Worm (Caenorhabditis elegans): ENCODE measurements around the gene Y44A6D.6.

Y44A6D.6 gene

ce11 chrV:20847743-20848229, 40.6 kb downstream of the Y44A6D.6 start (continued):
- TF ChIP-seq K11D2.4 (GFP tag; IDR thresholded peaks at IDR 0.05) (no peak), lsl-1 (GFP tag; optimal IDR thresholded peaks at IDR 0.05) (peak; percentile 22), nhr-90 (tag; optimal IDR thresholded peaks at IDR 0.05) (no peak), gei-17 (GFP tag; optimal IDR thresholded peaks at IDR 0.05) (peak; percentile 40), ceh-79 (tag; optimal IDR thresholded peaks at IDR 0.05) (peak; percentile 64), F33H1.4 (GFP tag; IDR thresholded peaks at IDR 0.05) (no peak), tlf-1 (GFP tag; optimal IDR thresholded peaks at IDR 0.05) (peak; percentile 63), lin-40 (tag; optimal IDR thresholded peaks at IDR 0.05) (peak; percentile 14), tbp1 (GFP tag; optimal IDR thresholded peaks at IDR 0.05) (peak; percentile 51), ceh-40 (GFP tag; IDR thresholded peaks at IDR 0.05) (no peak), rpc-1 (optimal IDR thresholded peaks at IDR 0.05) (no peak), rpc-1 (tag; optimal IDR thresholded peaks at IDR 0.05) (no peak), egl-18 (GFP tag; IDR thresholded peaks at IDR 0.05) (no peak), mcd-1 (GFP tag; IDR thresholded peaks at IDR 0.05) (peak; percentile 41; the same call in 1 of the 2 replicates), athp-1 (tag; optimal IDR thresholded peaks at IDR 0.05) (peak; percentile 72), mel-28 (tag; optimal IDR thresholded peaks at IDR 0.05; ENCODE audit: borderline replicate concordance) (no peak), nhr-179 (tag; optimal IDR thresholded peaks at IDR 0.05) (no peak), ztf-26 (tag; optimal IDR thresholded peaks at IDR 0.05) (peak; percentile 33), akir-1 (GFP tag; optimal IDR thresholded peaks at IDR 0.05) (no peak), lag-1 (GFP tag; IDR thresholded peaks at IDR 0.05) (no peak), ceh-27 (GFP tag; optimal IDR thresholded peaks at IDR 0.05) (no peak), hsf-1 (GFP tag; IDR thresholded peaks at IDR 0.05) (peak; percentile 73), Y53F4B.3 (GFP tag; IDR thresholded peaks at IDR 0.05) (no peak), B0035.1 (tag; optimal IDR thresholded peaks at IDR 0.05) (no peak), nhr-80 (tag; optimal IDR thresholded peaks at IDR 0.05) (no peak), fkh-3 (tag; optimal IDR thresholded peaks at IDR 0.05) (peak; percentile 1), T07F8.4 (tag; optimal IDR thresholded peaks at IDR 0.05) (peak; percentile 51), chd-7 (tag; optimal IDR thresholded peaks at IDR 0.05) (peak; percentile 76), madf-6 (GFP tag; IDR thresholded peaks at IDR 0.05) (peak; percentile 52; the same call in 1 of the 2 replicates), ztf-3 (GFP tag; optimal IDR thresholded peaks at IDR 0.05) (no peak), snpc-3.4 (tag; optimal IDR thresholded peaks at IDR 0.05) (peak; percentile 67), let-526 (GFP tag; IDR thresholded peaks at IDR 0.05) (no peak), ZK185.1 (tag; optimal IDR thresholded peaks at IDR 0.05; ENCODE audit: poor library complexity, severe bottlenecking) (no peak), lsy-27 (tag; optimal IDR thresholded peaks at IDR 0.05; ENCODE audit: borderline replicate concordance, insufficient read depth) (no peak), ztf-18 (tag; optimal IDR thresholded peaks at IDR 0.05) (peak; percentile 46), ekl-4 (GFP tag; IDR thresholded peaks at IDR 0.05) (peak; percentile 42; the same call in 1 of the 2 replicates), aptf-2 (GFP tag; conservative IDR thresholded peaks at IDR 0.05) (no peak), unc-62 (GFP tag; optimal IDR thresholded peaks at IDR 0.05) (no peak), ceh-91 (GFP tag; IDR thresholded peaks at IDR 0.05) (no peak), K12H6.12 (tag; optimal IDR thresholded peaks at IDR 0.05) (no peak), F57C9.4 (tag; optimal IDR thresholded peaks at IDR 0.05) (peak; percentile 50), lin-35 (GFP tag; optimal IDR thresholded peaks at IDR 0.05) (no peak), attf-3 (GFP tag; conservative IDR thresholded peaks at IDR 0.05) (no peak), egl-44 (GFP tag; IDR thresholded peaks at IDR 0.05) (no peak), egrh-3 (GFP tag; IDR thresholded peaks at IDR 0.05) (no peak), F55B11.4 (tag; optimal IDR thresholded peaks at IDR 0.05; ENCODE audit: borderline replicate concordance, insufficient read depth) (no peak), B0019.2 (GFP tag; conservative IDR thresholded peaks at IDR 0.05) (no peak), let-607 (tag; optimal IDR thresholded peaks at IDR 0.05) (no peak), madf-10 (tag; optimal IDR thresholded peaks at IDR 0.05) (peak; percentile 20)

Measured in whole organism, young adult.